Worm (Caenorhabditis elegans) whole organism, L3 larva: Measurements from ENCODE around the gene nspc-19.

Source experiments
- aly-2 ChIP-seq: fragments of 150-350 bp; optimal IDR thresholded peaks from 2 replicates; lab custom pipeline; 2014; ENCODE audit warnings: missing biosample characterization, missing genetic modification characterization
- fkh-10 ChIP-seq: sonication (generic microtip); optimal IDR thresholded peaks from 2 replicates; lab custom pipeline; 2017; ENCODE audit warnings: missing biosample characterization, missing genetic modification reagents, missing genetic modification characterization
- fos-1 ChIP-seq: fragments of 150-350 bp; optimal IDR thresholded peaks from 2 replicates; lab custom pipeline; 2014; ENCODE audit warnings: missing biosample characterization, missing genetic modification characterization
- lin-39 ChIP-seq: fragments of 150-350 bp; optimal IDR thresholded peaks from 2 replicates; lab custom pipeline; 2018; ENCODE audit warnings: missing biosample characterization, missing genetic modification reagents, missing genetic modification characterization
- nhr-237 ChIP-seq: fragments of 150-350 bp; optimal IDR thresholded peaks from 2 replicates; lab custom pipeline; 2014; ENCODE audit warnings: missing biosample characterization, missing genetic modification characterization
- nhr-28 ChIP-seq: fragments of 150-350 bp; optimal IDR thresholded peaks from 2 replicates; lab custom pipeline; 2014; ENCODE audit warnings: missing biosample characterization, missing genetic modification characterization
- pqm-1 ChIP-seq: fragments of 150-350 bp; optimal IDR thresholded peaks from 2 replicates; lab custom pipeline; 2017; ENCODE audit warnings: missing biosample characterization, missing genetic modification characterization, inconsistent platforms
- snpc-4 ChIP-seq: fragments of 150-350 bp; optimal IDR thresholded peaks from 2 replicates; lab custom pipeline; 2014; ENCODE audit warnings: missing biosample characterization, missing genetic modification characterization
- unc-39 ChIP-seq: sonication (generic microtip); optimal IDR thresholded peaks from 4 replicates; lab custom pipeline; 2017; ENCODE audit warnings: missing biosample characterization, missing genetic modification characterization
- unc-62 ChIP-seq: fragments of 150-350 bp; sonication (generic microtip); optimal IDR thresholded peaks from 4 replicates; lab custom pipeline; 2014; ENCODE audit warnings: missing biosample characterization, missing genetic modification reagents, missing genetic modification characterization

ce11 chrX:14503800-14504550 lies 24.5 kb upstream of the nspc-19 start, which contains the start of gene M163.1:
- no peak for TF ChIP-seq fos-1
- no peak for TF ChIP-seq aly-2
- no peak for TF ChIP-seq snpc-4 (tag; lab: Kevin White, UChicago)
- no peak for TF ChIP-seq unc-62
- TF ChIP-seq pqm-1 (tag; lab: Kevin White, UChicago) = peak; percentile 13
- no peak for TF ChIP-seq fkh-10
- no peak for TF ChIP-seq nhr-28 (tag; lab: Kevin White, UChicago)
- TF ChIP-seq unc-39 = no peak
- no peak for TF ChIP-seq nhr-237 (tag; lab: Kevin White, UChicago)
- TF ChIP-seq lin-39 (tag; lab: Kevin White, UChicago) = peak; percentile 16
